Worm (Caenorhabditis elegans) whole organism, late embryonic: Measurements from ENCODE around the gene F47D12.7.

Experiments used
- C08G9.2 ChIP-seq: sonication (generic microtip); optimal IDR thresholded peaks from 2 replicates; lab custom pipeline; 2016; ENCODE audit warnings: mild to moderate bottlenecking, missing genetic modification characterization, moderate library complexity, missing compliant biosample characterization
- F13H6.1 ChIP-seq: sonication (generic microtip); optimal IDR thresholded peaks from 2 replicates; lab custom pipeline; 2016; ENCODE audit warnings: missing genetic modification characterization, missing compliant biosample characterization
- K02D7.2 ChIP-seq: sonication (generic microtip); optimal IDR thresholded peaks from 2 replicates; lab custom pipeline; 2017; ENCODE audit warnings: mild to moderate bottlenecking, missing genetic modification characterization, missing compliant biosample characterization
- T23F11.4 ChIP-seq: fragments of 200-800 bp; sonication (Bioruptor generic); optimal IDR thresholded peaks from 2 replicates; lab custom pipeline; 2018; ENCODE audit warnings: mild to moderate bottlenecking, missing genetic modification characterization, missing compliant biosample characterization
- ahr-1 ChIP-seq: sonication (generic microtip); optimal IDR thresholded peaks from 2 replicates; lab custom pipeline; 2016; ENCODE audit warnings: missing genetic modification characterization, missing compliant biosample characterization
- ama-1 ChIP-seq: fragments of 150-350 bp; optimal IDR thresholded peaks from 2 replicates; lab custom pipeline; 2014
- ceh-19 ChIP-seq: fragments of 200-800 bp; sonication (Bioruptor generic); optimal IDR thresholded peaks from 2 replicates; lab custom pipeline; 2018; ENCODE audit warnings: mild to moderate bottlenecking, missing genetic modification characterization, missing compliant biosample characterization
- ceh-24 ChIP-seq: sonication (generic microtip); optimal IDR thresholded peaks from 2 replicates; lab custom pipeline; 2016; ENCODE audit warnings: mild to moderate bottlenecking, missing genetic modification characterization, missing compliant biosample characterization
- ceh-30 ChIP-seq: fragments of 150-350 bp; optimal IDR thresholded peaks from 2 replicates; lab custom pipeline; 2014; ENCODE audit warnings: missing biosample characterization, missing genetic modification characterization
- ceh-45 ChIP-seq: fragments of 200-800 bp; sonication (Bioruptor generic); IDR thresholded peaks from 2 replicates; pipeline ENCODE4 v1.3.6; 2022; ENCODE audit warnings: missing genetic modification reagents, missing genetic modification characterization, missing compliant biosample characterization
- dmd-4 ChIP-seq: sonication (generic microtip); optimal IDR thresholded peaks from 2 replicates; lab custom pipeline; 2016; ENCODE audit warnings: borderline replicate concordance, missing genetic modification characterization, missing compliant biosample characterization
- dve-1 ChIP-seq: sonication (generic microtip); optimal IDR thresholded peaks from 2 replicates; lab custom pipeline; 2017; ENCODE audit warnings: antibody characterized with exemption, mild to moderate bottlenecking, missing genetic modification characterization, missing compliant biosample characterization
- ets-4 ChIP-seq: sonication (generic microtip); optimal IDR thresholded peaks from 2 replicates; lab custom pipeline; 2016; ENCODE audit warnings: missing genetic modification characterization, missing compliant biosample characterization
- eyg-1 ChIP-seq: sonication (generic microtip); optimal IDR thresholded peaks from 2 replicates; lab custom pipeline; 2016; ENCODE audit warnings: missing genotype, missing genetic modification characterization, missing compliant biosample characterization
- fkh-10 ChIP-seq: fragments of 150-350 bp; optimal IDR thresholded peaks from 2 replicates; lab custom pipeline; 2014; ENCODE audit warnings: missing biosample characterization, missing genetic modification reagents, missing genetic modification characterization
- gmeb-2 ChIP-seq: sonication (generic microtip); optimal IDR thresholded peaks from 2 replicates; lab custom pipeline; 2016; ENCODE audit warnings: missing genetic modification characterization, inconsistent platforms, missing compliant biosample characterization
- hlh-13 ChIP-seq: fragments of 200-800 bp; sonication (Bioruptor generic); optimal IDR thresholded peaks from 2 replicates; lab custom pipeline; 2018; ENCODE audit warnings: mild to moderate bottlenecking, missing genetic modification characterization, missing compliant biosample characterization
- hlh-30 ChIP-seq: sonication (generic microtip); optimal IDR thresholded peaks from 2 replicates; lab custom pipeline; 2017; ENCODE audit warnings: antibody characterized with exemption, missing genetic modification characterization, missing compliant biosample characterization; ENCODE audit not compliant: insufficient read depth
- hlh-6 ChIP-seq: sonication (generic microtip); optimal IDR thresholded peaks from 2 replicates; lab custom pipeline; 2016; ENCODE audit warnings: missing genotype, missing genetic modification characterization, missing compliant biosample characterization
- madf-2 ChIP-seq: sonication (generic microtip); optimal IDR thresholded peaks from 2 replicates; lab custom pipeline; 2017; ENCODE audit warnings: missing genetic modification characterization, missing compliant biosample characterization
- nfya-1 ChIP-seq: sonication (generic microtip); optimal IDR thresholded peaks from 2 replicates; lab custom pipeline; 2017; ENCODE audit warnings: missing genetic modification characterization, mild to moderate bottlenecking, missing compliant biosample characterization, antibody characterized with exemption, moderate library complexity
- nhr-11 ChIP-seq: fragments of 150-350 bp; optimal IDR thresholded peaks from 2 replicates; lab custom pipeline; 2014; ENCODE audit warnings: missing biosample characterization, missing genetic modification characterization
- npax-4 ChIP-seq: sonication (generic microtip); optimal IDR thresholded peaks from 2 replicates; lab custom pipeline; 2016; ENCODE audit warnings: missing genetic modification characterization, missing compliant biosample characterization
- odd-2 ChIP-seq: sonication (generic microtip); optimal IDR thresholded peaks from 2 replicates; lab custom pipeline; 2017; ENCODE audit warnings: antibody characterized with exemption, mild to moderate bottlenecking, missing genetic modification characterization, missing compliant biosample characterization
- pag-3 ChIP-seq: sonication (generic microtip); optimal IDR thresholded peaks from 2 replicates; lab custom pipeline; 2016; ENCODE audit warnings: missing compliant biosample characterization, missing genetic modification characterization, borderline replicate concordance
- pha-4 ChIP-seq: fragments of 150-350 bp; optimal IDR thresholded peaks from 2 replicates; lab custom pipeline; 2018; ENCODE audit warnings: missing biosample characterization, missing genetic modification reagents, missing genetic modification characterization
- sdc-2 ChIP-seq: sonication (generic microtip); optimal IDR thresholded peaks from 2 replicates; lab custom pipeline; 2016; ENCODE audit warnings: missing genotype, missing genetic modification characterization, missing compliant biosample characterization
- sox-2 ChIP-seq: fragments of 200-800 bp; sonication (Bioruptor generic); IDR thresholded peaks from 2 replicates; pipeline ENCODE4 v1.3.6; 2022; ENCODE audit warnings: missing genetic modification reagents, missing genetic modification characterization, missing compliant biosample characterization
- sox-4 ChIP-seq: sonication (generic microtip); optimal IDR thresholded peaks from 2 replicates; lab custom pipeline; 2017; ENCODE audit warnings: mild to moderate bottlenecking, missing genetic modification characterization, inconsistent platforms, missing compliant biosample characterization
- unc-3 ChIP-seq, 2 experiments: fragments of 200-800 bp in 1 of 2; sonication (Bioruptor generic) in 1 of 2; sonication (generic microtip) in 1 of 2; conservative IDR thresholded peaks in 1 of 2; optimal IDR thresholded peaks in 1 of 2; 2 replicates each; pipeline versions ENCODE4 v1.3.6 to Lab custom; 2016 to 2022; ENCODE audit warnings: missing compliant biosample characterization in 2 of 2, missing genetic modification characterization in 2 of 2, missing genetic modification reagents in 1 of 2
- unc-42 ChIP-seq: sonication (generic microtip); optimal IDR thresholded peaks from 2 replicates; lab custom pipeline; 2016; ENCODE audit warnings: missing genotype, missing genetic modification characterization, missing compliant biosample characterization
- unc-55 ChIP-seq: sonication (generic microtip); optimal IDR thresholded peaks from 2 replicates; lab custom pipeline; 2017; ENCODE audit warnings: missing biosample characterization, missing genetic modification reagents, missing genetic modification characterization
- zip-5 ChIP-seq: sonication (generic microtip); optimal IDR thresholded peaks from 2 replicates; lab custom pipeline; 2016; ENCODE audit warnings: missing genetic modification characterization, missing compliant biosample characterization
- ztf-16 ChIP-seq: sonication (generic microtip); optimal IDR thresholded peaks from 2 replicates; lab custom pipeline; 2017; ENCODE audit warnings: missing genetic modification characterization, missing compliant biosample characterization

The F47D12.7 gene

DNA sequence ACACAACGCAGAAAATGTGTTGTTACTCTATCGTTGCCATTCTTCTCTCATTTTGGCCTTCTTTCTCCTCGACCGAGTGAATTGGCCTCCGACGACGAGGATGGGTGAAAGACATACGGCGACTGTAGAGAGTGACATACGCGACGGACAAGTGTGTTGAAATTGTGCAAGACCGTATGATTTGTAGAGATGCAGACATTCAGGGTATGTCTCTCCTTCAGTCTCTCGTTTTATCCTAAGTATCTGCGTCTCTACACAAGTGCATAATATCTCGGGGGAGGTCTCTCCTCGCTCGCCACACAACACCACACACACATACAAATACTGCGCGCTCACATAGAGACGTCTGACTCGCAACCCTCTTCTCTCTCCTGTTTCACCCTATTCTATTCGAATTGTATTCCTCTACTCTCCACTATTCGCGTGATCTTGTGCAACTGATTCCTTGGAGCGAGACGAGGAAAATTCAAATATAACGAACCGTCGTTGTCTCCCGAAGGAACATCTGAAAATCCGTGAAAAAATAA is 15.7 kb downstream of the F47D12.7 start, which contains the start of gene hmg-1.2 (continued):
- peak; percentile 79 for TF ChIP-seq unc-55
- peak; percentile 59 for TF ChIP-seq ama-1 (lab: Kevin White, UChicago)
- no peak for TF ChIP-seq sox-4 (tag; lab: Kevin White, UChicago)
- no peak for TF ChIP-seq ahr-1
- no peak for TF ChIP-seq ztf-16 (tag; lab: Kevin White, UChicago)
- no peak for TF ChIP-seq nhr-11 (tag; lab: Kevin White, UChicago)
- TF ChIP-seq dve-1, result no peak
- no peak for TF ChIP-seq odd-2
- TF ChIP-seq hlh-30 (tag; lab: Kevin White, UChicago), result peak; percentile 74

DNA sequence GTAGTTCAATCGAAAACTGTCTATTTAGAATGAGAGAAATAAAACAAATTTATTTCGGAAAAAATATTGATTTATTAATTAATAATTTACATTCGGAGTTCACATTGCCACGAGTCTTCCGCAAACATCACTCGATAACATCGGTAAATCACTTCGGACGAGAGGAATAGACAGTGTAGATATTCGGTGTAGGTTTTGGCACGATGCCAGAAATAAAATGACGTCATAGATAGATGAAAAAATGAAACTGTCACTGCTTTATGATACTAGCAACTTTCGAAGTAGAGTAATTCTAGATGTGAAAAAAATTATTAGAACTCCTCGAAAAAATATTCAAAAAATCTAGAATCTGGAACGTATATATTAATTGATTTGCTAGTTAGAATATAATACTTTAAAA is 16.4 kb downstream of the F47D12.7 start:
- TF ChIP-seq hlh-6 (tag; lab: Kevin White, UChicago) (no peak), ceh-19 (GFP tag; lab: Kevin White, UChicago) (no peak), ceh-24 (tag; lab: Kevin White, UChicago) (no peak), eyg-1 (tag; lab: Kevin White, UChicago) (no peak), pha-4 (tag; lab: Kevin White, UChicago) (no peak), fkh-10 (GFP tag; lab: Kevin White, UChicago) (no peak), madf-2 (no peak), npax-4 (tag; lab: Kevin White, UChicago) (no peak), zip-5 (tag; lab: Kevin White, UChicago) (no peak), ceh-30 (tag; lab: Kevin White, UChicago) (no peak), T23F11.4 (no peak)

ce11 chrIII:6278301-6278827 is 17.5 kb downstream of the F47D12.7 start, which contains the start of gene C18F10.7:
Gene C18F10.7, minus strand, starts transcription at chrIII:6278351.
- TF ChIP-seq ceh-45, result no peak
- no peak for TF ChIP-seq ets-4
- no peak for TF ChIP-seq gmeb-2
- peak; percentile 71 for TF ChIP-seq hlh-30 (tag; lab: Kevin White, UChicago)
- TF ChIP-seq nfya-1 (tag; lab: Kevin White, UChicago), result peak; percentile 54
- TF ChIP-seq dve-1, result peak; percentile 11
- TF ChIP-seq unc-42 (tag; lab: Kevin White, UChicago), result peak; percentile 34

- TF ChIP-seq fkh-10 (GFP tag; lab: Kevin White, UChicago) (no peak), dmd-4 (tag; lab: Kevin White, UChicago) (no peak), ceh-45 (no peak)
Observed at ce11 chrIII:6272868-6273267, 23.0 kb downstream of the F47D12.7 start, which contains the start of gene C18F10.2. Gene C18F10.2, plus strand, starts transcription at chrIII:6273168.

- TF ChIP-seq ceh-19 (GFP tag; lab: Kevin White, UChicago) (no peak), unc-55 (no peak), F13H6.1 (tag; lab: Kevin White, UChicago) (no peak), eyg-1 (tag; lab: Kevin White, UChicago) (no peak), unc-3 (GFP tag; conservative IDR thresholded peaks at IDR 0.05; lab: Robert Waterston, UW) (no peak), unc-3 (tag; optimal IDR thresholded peaks at IDR 0.05; lab: Kevin White, UChicago) (no peak), K02D7.2 (tag; lab: Kevin White, UChicago) (no peak), sox-2 (GFP tag; lab: Robert Waterston, UW) (no peak), ets-4 (no peak), pag-3 (tag; lab: Kevin White, UChicago) (no peak), hlh-13 (GFP tag; lab: Kevin White, UChicago) (no peak), C08G9.2 (tag; lab: Kevin White, UChicago) (no peak), sdc-2 (tag; lab: Kevin White, UChicago) (no peak)
- TF ChIP-seq, all 69 proteins: peak for 0
Observed at ce11 chrIII:6270277-6270676, 25.5 kb downstream of the F47D12.7 start, which contains the start of gene srg-3. Gene srg-3, minus strand, starts transcription at chrIII:6270377.
